Worm (Caenorhabditis elegans) whole organism, L4 larva: ENCODE data around the gene srh-209.

Source experiments
- ZK337.2 ChIP-seq: fragments of 200-800 bp; sonication (Bioruptor generic); IDR thresholded peaks from 2 replicates; pipeline ENCODE4 v1.3.6; 2022; ENCODE audit warnings: missing genetic modification reagents, missing genetic modification characterization, missing compliant biosample characterization
- ama-1 ChIP-seq: fragments of 150-350 bp; optimal IDR thresholded peaks from 2 replicates; lab custom pipeline; 2014; ENCODE audit warnings: inconsistent platforms, mixed read lengths
- ceh-82 ChIP-seq: sonication (generic microtip); optimal IDR thresholded peaks from 2 replicates; lab custom pipeline; 2017; ENCODE audit warnings: missing biosample characterization, missing genetic modification characterization
- duxl-1 ChIP-seq: sonication (generic microtip); optimal IDR thresholded peaks from 2 replicates; lab custom pipeline; 2016; ENCODE audit warnings: mild to moderate bottlenecking, missing genetic modification characterization, moderate library complexity, missing compliant biosample characterization; ENCODE audit not compliant: poor library complexity
- fos-1 ChIP-seq: fragments of 150-350 bp; optimal IDR thresholded peaks from 2 replicates; lab custom pipeline; 2014; ENCODE audit warnings: missing biosample characterization, missing genetic modification characterization
- pqm-1 ChIP-seq: sonication (generic microtip); optimal IDR thresholded peaks from 2 replicates; lab custom pipeline; 2017; ENCODE audit warnings: missing biosample characterization, missing genetic modification characterization

DNA sequence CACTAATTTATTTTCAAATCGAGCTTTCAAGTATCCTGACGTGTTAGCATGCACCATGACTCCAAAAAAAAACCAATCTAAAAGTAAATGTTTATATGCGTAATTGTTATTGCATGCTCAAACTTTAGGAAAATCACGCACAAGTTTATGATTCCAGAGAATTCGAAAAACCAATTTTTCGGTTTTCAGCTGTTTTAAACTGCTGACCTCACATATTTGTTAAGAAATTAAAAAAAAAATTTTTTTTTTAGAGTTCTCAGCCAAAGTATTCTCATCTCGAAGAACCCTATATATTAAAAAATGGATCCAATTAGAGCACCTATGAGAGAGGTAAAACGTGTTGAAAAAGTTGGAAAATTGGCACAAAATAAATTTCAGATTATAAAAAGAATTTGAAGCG, 30.5 kb downstream of the srh-209 start, which contains the start of gene Y51A2B.2:
- TF ChIP-seq pqm-1 = no peak
- TF ChIP-seq duxl-1 (tag; lab: Kevin White, UChicago) = no peak
- no peak for TF ChIP-seq fos-1
- TF ChIP-seq ZK337.2 (GFP tag; lab: Robert Waterston, UW) = no peak
- TF ChIP-seq ceh-82 (tag; lab: Kevin White, UChicago) = no peak
- TF ChIP-seq ama-1 (lab: Kevin White, UChicago) = no peak
